Fruit fly (Drosophila melanogaster) whole organism, embryonic: Measurements from ENCODE around the gene Eig71Ei.

Experiments
- Bdp1 ChIP-seq: fragments of 200-800 bp; sonication (Bioruptor generic); optimal IDR thresholded peaks from 3 replicates; lab custom pipeline; 2016; ENCODE audit warnings: missing biosample characterization, missing genetic modification characterization
- C15 ChIP-seq: fragments of 200-800 bp; sonication (Bioruptor generic); IDR thresholded peaks from 3 replicates; pipeline ENCODE4 v1.3.6; 2022; ENCODE audit warnings: missing biosample characterization, missing genetic modification characterization
- CG10321 ChIP-seq: fragments of 200-800 bp; sonication (Bioruptor generic); IDR thresholded peaks from 2 replicates; pipeline ENCODE4 v1.3.6; 2022; ENCODE audit warnings: missing biosample characterization, missing genetic modification characterization
- CG1529 ChIP-seq: fragments of 200-800 bp; sonication (Bioruptor generic); optimal IDR thresholded peaks from 3 replicates; lab custom pipeline; 2018; ENCODE audit warnings: missing biosample characterization, missing genetic modification characterization
- CG15696 ChIP-seq: fragments of 200-800 bp; sonication (Bioruptor generic); optimal IDR thresholded peaks from 2 replicates; lab custom pipeline; 2019; ENCODE audit warnings: missing biosample characterization, mild to moderate bottlenecking, missing genetic modification characterization, moderate library complexity
- CG1647 ChIP-seq: fragments of 200-800 bp; sonication (Bioruptor generic); optimal IDR thresholded peaks from 3 replicates; lab custom pipeline; 2016; ENCODE audit warnings: missing biosample characterization, missing genetic modification characterization
- CG2120 ChIP-seq: fragments of 200-800 bp; sonication (Bioruptor generic); optimal IDR thresholded peaks from 3 replicates; lab custom pipeline; 2016; ENCODE audit warnings: missing biosample characterization, missing genetic modification characterization
- CG30403 ChIP-seq: fragments of 200-800 bp; sonication (Bioruptor generic); optimal IDR thresholded peaks from 3 replicates; lab custom pipeline; 2016; ENCODE audit warnings: missing biosample characterization, missing genetic modification characterization
- CG3281 ChIP-seq: fragments of 200-800 bp; sonication (Bioruptor generic); optimal IDR thresholded peaks from 3 replicates; lab custom pipeline; 2017; ENCODE audit warnings: missing biosample characterization, mild to moderate bottlenecking, missing genetic modification characterization
- CG4328 ChIP-seq: fragments of 200-800 bp; sonication (Bioruptor generic); optimal IDR thresholded peaks from 3 replicates; lab custom pipeline; 2017; ENCODE audit warnings: missing biosample characterization, missing genetic modification reagents, missing genetic modification characterization
- CG6791 ChIP-seq: fragments of 200-800 bp; sonication (Bioruptor generic); IDR thresholded peaks from 3 replicates; pipeline ENCODE4 v1.3.6; 2022; ENCODE audit warnings: missing biosample characterization, missing genetic modification characterization; ENCODE audit not compliant: partially characterized antibody
- Chrac-16 ChIP-seq: fragments of 200-800 bp; sonication (Bioruptor generic); optimal IDR thresholded peaks from 3 replicates; lab custom pipeline; 2016; ENCODE audit warnings: missing biosample characterization, missing genetic modification characterization
- CkIIα-i1 ChIP-seq: fragments of 200-800 bp; sonication (Bioruptor generic); IDR thresholded peaks from 2 replicates; pipeline ENCODE4 v1.3.6; 2022; ENCODE audit warnings: missing biosample characterization, missing genetic modification characterization
- Doc2 ChIP-seq: fragments of 200-800 bp; sonication (Bioruptor generic); IDR thresholded peaks from 2 replicates; pipeline ENCODE4 v1.3.6; 2022; ENCODE audit warnings: missing biosample characterization, missing genetic modification characterization
- Dref ChIP-seq: fragments of 200-800 bp; sonication (Bioruptor generic); IDR thresholded peaks from 2 replicates; pipeline ENCODE4 v1.3.6; 2022; ENCODE audit warnings: missing biosample characterization, missing genetic modification characterization
- HHEX ChIP-seq: fragments of 200-800 bp; sonication (Bioruptor generic); optimal IDR thresholded peaks from 3 replicates; lab custom pipeline; 2017; ENCODE audit warnings: missing biosample characterization, mild to moderate bottlenecking, missing genetic modification characterization, missing genetic modification reagents
- Hand ChIP-seq: fragments of 200-800 bp; sonication (Bioruptor generic); optimal IDR thresholded peaks from 2 replicates; lab custom pipeline; 2017; ENCODE audit warnings: mild to moderate bottlenecking, missing biosample characterization, missing genetic modification reagents, missing genetic modification characterization
- NC2α ChIP-seq: fragments of 200-800 bp; sonication (Bioruptor generic); optimal IDR thresholded peaks from 2 replicates; lab custom pipeline; 2016; ENCODE audit warnings: missing biosample characterization, missing genetic modification characterization
- Nf-YB ChIP-seq: fragments of 200-800 bp; sonication (Bioruptor generic); optimal IDR thresholded peaks from 3 replicates; lab custom pipeline; 2019; ENCODE audit warnings: missing biosample characterization, mild to moderate bottlenecking, missing genetic modification characterization, moderate library complexity
- Spps ChIP-seq: fragments of 200-800 bp; sonication (Bioruptor generic); optimal IDR thresholded peaks from 2 replicates; lab custom pipeline; 2018; ENCODE audit warnings: missing biosample characterization, mild to moderate bottlenecking, missing genetic modification characterization
- Stat92E ChIP-seq, 3 experiments: fragments of >200 bp in 2 of 3; fragments of 200-800 bp in 1 of 3; sonication (Bioruptor generic) in 1 of 3; optimal IDR thresholded peaks; 2 replicates each; lab custom pipeline; 2017 to 2019; ENCODE audit warnings: missing biosample characterization in 3 of 3, missing genetic modification characterization in 3 of 3, mild to moderate bottlenecking in 1 of 3, moderate library complexity in 1 of 3
- ase ChIP-seq: fragments of 200-800 bp; sonication (Bioruptor generic); IDR thresholded peaks from 3 replicates; pipeline ENCODE4 v1.3.6; 2022; ENCODE audit warnings: missing biosample characterization, missing genetic modification characterization
- ato ChIP-seq: fragments of 200-800 bp; sonication (Bioruptor generic); IDR thresholded peaks from 2 replicates; pipeline ENCODE4 v1.3.6; 2022; ENCODE audit warnings: missing biosample characterization, missing genetic modification characterization; ENCODE audit not compliant: partially characterized antibody
- bowl ChIP-seq: fragments of 200-800 bp; sonication (Bioruptor generic); IDR thresholded peaks from 2 replicates; pipeline ENCODE4 v1.3.6; 2022; ENCODE audit warnings: missing biosample characterization, missing genetic modification characterization
- cg ChIP-seq: fragments of 200-800 bp; sonication (Bioruptor generic); optimal IDR thresholded peaks from 3 replicates; lab custom pipeline; 2019; ENCODE audit warnings: missing biosample characterization, mild to moderate bottlenecking, missing genetic modification characterization, moderate library complexity
- ci ChIP-seq: fragments of 200-800 bp; sonication (Bioruptor generic); IDR thresholded peaks from 3 replicates; pipeline ENCODE4 v1.3.6; 2022; ENCODE audit warnings: missing biosample characterization, missing genetic modification characterization
- corto ChIP-seq: fragments of 200-800 bp; sonication (Bioruptor generic); optimal IDR thresholded peaks from 2 replicates; lab custom pipeline; 2016; ENCODE audit warnings: missing biosample characterization, mild to moderate bottlenecking, missing genetic modification characterization, moderate library complexity
- dati ChIP-seq: fragments of 200-800 bp; sonication (Bioruptor generic); IDR thresholded peaks from 2 replicates; pipeline ENCODE4 v1.3.6; 2022; ENCODE audit warnings: missing biosample characterization, missing genetic modification characterization
- dmrt11E ChIP-seq: fragments of 200-800 bp; sonication (Bioruptor generic); optimal IDR thresholded peaks from 3 replicates; lab custom pipeline; 2018; ENCODE audit warnings: missing biosample characterization, mild to moderate bottlenecking, missing genetic modification characterization, moderate library complexity
- emc ChIP-seq: fragments of 200-800 bp; sonication (Bioruptor generic); optimal IDR thresholded peaks from 2 replicates; lab custom pipeline; 2016; ENCODE audit warnings: missing biosample characterization, missing genetic modification characterization
- eyg ChIP-seq: fragments of 200-800 bp; sonication (Bioruptor generic); optimal IDR thresholded peaks from 3 replicates; lab custom pipeline; 2016; ENCODE audit warnings: missing biosample characterization, missing genetic modification characterization
- gfzf ChIP-seq: fragments of 200-800 bp; sonication (Bioruptor generic); optimal IDR thresholded peaks from 2 replicates; lab custom pipeline; 2016; ENCODE audit warnings: missing biosample characterization, mild to moderate bottlenecking, missing genetic modification characterization, moderate library complexity
- insv ChIP-seq, 2 experiments: fragments of 200-800 bp; sonication (Bioruptor generic); optimal IDR thresholded peaks; 3 replicates each; lab custom pipeline; 2016 to 2018; ENCODE audit warnings: missing biosample characterization in 2 of 2, missing genetic modification characterization in 2 of 2
- jumu ChIP-seq: fragments of 200-800 bp; sonication (Bioruptor generic); optimal IDR thresholded peaks from 3 replicates; lab custom pipeline; 2016; ENCODE audit warnings: missing biosample characterization, missing genetic modification characterization
- lola ChIP-seq, 3 experiments: fragments of >200 bp in 2 of 3; fragments of 200-800 bp in 1 of 3; sonication (Bioruptor generic) in 1 of 3; optimal IDR thresholded peaks; 2 replicates each; lab custom pipeline; 2017 to 2019; ENCODE audit warnings: missing biosample characterization in 3 of 3, missing genetic modification characterization in 3 of 3, mild to moderate bottlenecking in 1 of 3, moderate library complexity in 1 of 3
- luna ChIP-seq: fragments of 200-800 bp; sonication (Bioruptor generic); optimal IDR thresholded peaks from 2 replicates; lab custom pipeline; 2016; ENCODE audit warnings: missing biosample characterization, missing genetic modification characterization
- pum ChIP-seq: fragments of 200-800 bp; sonication (Bioruptor generic); optimal IDR thresholded peaks from 2 replicates; lab custom pipeline; 2016; ENCODE audit warnings: missing biosample characterization, missing genetic modification characterization
- pzg ChIP-seq: fragments of 200-800 bp; sonication (Bioruptor generic); optimal IDR thresholded peaks from 3 replicates; lab custom pipeline; 2018; ENCODE audit warnings: missing biosample characterization, mild to moderate bottlenecking, missing genetic modification characterization, moderate library complexity
- sqz ChIP-seq: fragments of 200-800 bp; sonication (Bioruptor generic); optimal IDR thresholded peaks from 3 replicates; lab custom pipeline; 2018; ENCODE audit warnings: missing biosample characterization, mild to moderate bottlenecking, missing genetic modification characterization

Gene Eig71Ei

DNA sequence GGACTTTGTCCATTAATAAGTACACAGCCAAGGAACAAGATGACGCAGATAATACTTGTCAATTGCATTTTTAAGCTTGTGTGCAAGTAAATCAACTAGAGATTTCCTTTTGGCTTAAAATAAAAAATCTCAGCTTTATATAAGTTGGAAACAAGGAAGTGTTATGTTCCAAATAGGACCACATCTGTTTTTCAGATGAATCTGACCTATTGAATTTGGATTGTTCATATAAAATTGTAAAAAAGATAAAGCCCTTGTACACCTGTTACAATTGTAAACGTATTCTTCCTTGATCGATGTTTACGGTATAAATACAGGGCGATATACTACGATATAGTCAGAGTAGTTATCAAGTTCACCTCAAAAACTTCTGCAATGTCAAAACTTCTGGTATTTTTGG lies 2.2 kb upstream of the Eig71Ei start, which contains the start of the genes Eig71Ef and Eig71Eg:
Gene Eig71Ef, minus strand, starts transcription at position 101 of the 400 bp plus-strand sequence.
Gene Eig71Eg, plus strand, starts transcription at position 339 of the 400 bp plus-strand sequence.
- TF ChIP-seq corto (GFP tag; lab: Kevin White, UChicago) = no peak
- TF ChIP-seq CG10321 (GFP tag; lab: Robert Waterston, UW) = no peak
- TF ChIP-seq CkIIα-i1 (GFP tag; lab: Robert Waterston, UW) = no peak
- TF ChIP-seq eyg (GFP tag; lab: Kevin White, UChicago) = no peak
- TF ChIP-seq Nf-YB (GFP tag; lab: Kevin White, UChicago) = no peak
- TF ChIP-seq CG2120 (GFP tag; lab: Kevin White, UChicago) = no peak
- no peak for TF ChIP-seq pzg (GFP tag; lab: Kevin White, UChicago)
- TF ChIP-seq ase (GFP tag; lab: Robert Waterston, UW) = no peak
- no peak for TF ChIP-seq CG1529
- TF ChIP-seq dmrt11E = no peak
- no peak for TF ChIP-seq C15 (GFP tag; lab: Robert Waterston, UW)
- TF ChIP-seq dati (GFP tag; lab: Robert Waterston, UW) = no peak
- TF ChIP-seq sqz = no peak
- no peak for TF ChIP-seq CG6791 (GFP tag; lab: Robert Waterston, UW)
- no peak for TF ChIP-seq Bdp1 (GFP tag; lab: Kevin White, UChicago)
- TF ChIP-seq CG30403 (GFP tag; lab: Kevin White, UChicago) = no peak
- no peak for TF ChIP-seq luna (GFP tag; lab: Kevin White, UChicago)
- TF ChIP-seq Doc2 (GFP tag; lab: Robert Waterston, UW) = no peak
- TF ChIP-seq bowl (GFP tag; lab: Robert Waterston, UW) = no peak

DNA sequence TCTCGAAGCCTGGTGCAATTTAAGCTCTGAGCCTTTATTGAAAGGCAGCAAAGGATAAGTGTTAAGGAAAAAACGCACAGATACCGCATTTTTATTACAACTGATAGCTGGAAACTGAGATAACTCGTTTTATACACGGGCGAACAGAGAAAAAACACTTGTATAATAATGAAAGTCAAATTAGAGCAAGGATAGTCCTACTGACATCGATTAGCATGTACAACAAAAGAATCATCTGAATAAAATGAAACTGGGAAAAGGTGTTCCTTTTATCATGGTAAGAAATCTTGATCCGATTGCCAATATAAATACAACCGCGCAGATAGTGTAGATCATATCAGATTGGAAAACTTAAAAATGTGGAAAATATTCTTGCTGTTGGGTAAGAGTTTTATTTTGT lies 1.4 kb downstream of the Eig71Ei start, which contains the start of the genes Eig71Ej and Eig71Ek:
Gene Eig71Ej, minus strand, starts transcription at position 101 of the 400 bp plus-strand sequence.
Gene Eig71Ek, plus strand, starts transcription at position 334 of the 400 bp plus-strand sequence.
- TF ChIP-seq pum (GFP tag; lab: Kevin White, UChicago) (no peak), cg (no peak), gfzf (no peak), Stat92E (GFP tag; optimal IDR thresholded peaks at IDR 0.05; lab: Kevin White, UChicago) (no peak), Spps (no peak), HHEX (GFP tag; lab: Kevin White, UChicago) (no peak), NC2α (GFP tag; lab: Kevin White, UChicago) (no peak), CG4328 (no peak), emc (no peak), Dref (GFP tag; lab: Robert Waterston, UW) (no peak), Hand (GFP tag; lab: Kevin White, UChicago) (no peak)

DNA sequence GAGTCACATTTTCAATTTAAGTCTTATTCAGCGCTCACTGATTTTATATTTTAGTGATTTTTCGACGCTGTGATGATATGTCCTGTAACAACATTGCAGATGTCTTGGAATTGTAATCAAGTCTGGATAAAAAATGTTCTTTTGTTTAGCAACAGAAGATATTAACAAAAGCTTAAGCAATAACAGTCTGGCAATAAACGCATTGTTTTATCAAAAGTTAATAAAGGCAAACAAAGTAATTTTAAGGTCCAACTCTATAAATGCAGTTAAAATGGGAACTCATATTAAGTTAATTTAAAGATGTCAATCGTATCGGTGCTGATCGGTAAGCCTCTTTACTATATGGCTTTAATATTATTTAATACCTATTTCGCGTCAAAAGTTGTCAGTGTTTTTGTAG lies 2.1 kb downstream of the Eig71Ei start, which contains the start of gene CG43082:
Gene CG43082, plus strand, starts transcription at position 301 of the 400 bp plus-strand sequence.
- TF ChIP-seq ci (GFP tag; lab: Robert Waterston, UW) = no peak
- TF ChIP-seq CG15696 (tag; lab: Kevin White, UChicago) = no peak
- TF ChIP-seq ato (GFP tag; lab: Robert Waterston, UW) = no peak
- no peak for TF ChIP-seq jumu (GFP tag; lab: Kevin White, UChicago)
- no peak for TF ChIP-seq CG1647 (GFP tag; lab: Kevin White, UChicago)
- TF ChIP-seq insv (GFP tag; optimal IDR thresholded peaks at IDR 0.05; lab: Kevin White, UChicago) = no peak
- TF ChIP-seq Chrac-16 (GFP tag; lab: Kevin White, UChicago) = no peak
- TF ChIP-seq lola (GFP tag; optimal IDR thresholded peaks at IDR 0.05; lab: Kevin White, UChicago) = no peak
- TF ChIP-seq CG3281 = no peak
- TF ChIP-seq Bdp1 (GFP tag; lab: Kevin White, UChicago) = no peak
